Worm (Caenorhabditis elegans) whole organism, L4 larva: ENCODE results near the gene lrch-1.

Experiments
- Y48G9A.11 ChIP-seq: fragments of 200-800 bp; sonication (Bioruptor generic); IDR thresholded peaks from 2 replicates; pipeline ENCODE4 v1.3.6; 2022; ENCODE audit warnings: missing genetic modification reagents, missing genetic modification characterization, missing compliant biosample characterization
- ama-1 ChIP-seq: fragments of 150-350 bp; optimal IDR thresholded peaks from 2 replicates; lab custom pipeline; 2014; ENCODE audit warnings: inconsistent platforms, mixed read lengths
- ceh-62 ChIP-seq: sonication (generic microtip); optimal IDR thresholded peaks from 2 replicates; lab custom pipeline; 2017; ENCODE audit warnings: missing biosample characterization, missing genetic modification characterization
- ctbp-1 ChIP-seq: fragments of 200-800 bp; sonication (Bioruptor generic); IDR thresholded peaks from 2 replicates; pipeline ENCODE4 v1.3.6; 2022; ENCODE audit warnings: missing genetic modification reagents, missing genetic modification characterization, missing compliant biosample characterization
- dpl-1 ChIP-seq: fragments of 150-350 bp; optimal IDR thresholded peaks from 2 replicates; lab custom pipeline; 2014; ENCODE audit warnings: missing biosample characterization, missing genetic modification reagents, missing genetic modification characterization
- nhr-11 ChIP-seq: fragments of 150-350 bp; optimal IDR thresholded peaks from 2 replicates; lab custom pipeline; 2014; ENCODE audit warnings: missing biosample characterization, missing genetic modification characterization
- nhr-28 ChIP-seq: fragments of 150-350 bp; optimal IDR thresholded peaks from 2 replicates; lab custom pipeline; 2014; ENCODE audit warnings: missing biosample characterization, missing genetic modification characterization
- nhr-76 ChIP-seq: fragments of 150-350 bp; optimal IDR thresholded peaks from 2 replicates; lab custom pipeline; 2014; ENCODE audit warnings: missing biosample characterization, missing genetic modification characterization
- snpc-4 ChIP-seq: fragments of 150-350 bp; optimal IDR thresholded peaks from 2 replicates; lab custom pipeline; 2014; ENCODE audit warnings: missing biosample characterization, missing genetic modification characterization
- zag-1 ChIP-seq: fragments of 150-350 bp; optimal IDR thresholded peaks from 2 replicates; lab custom pipeline; 2014; ENCODE audit warnings: missing biosample characterization, missing genetic modification characterization
- ztf-7 ChIP-seq: fragments of 150-350 bp; optimal IDR thresholded peaks from 2 replicates; lab custom pipeline; 2014; ENCODE audit warnings: missing biosample characterization, missing genetic modification characterization

DNA sequence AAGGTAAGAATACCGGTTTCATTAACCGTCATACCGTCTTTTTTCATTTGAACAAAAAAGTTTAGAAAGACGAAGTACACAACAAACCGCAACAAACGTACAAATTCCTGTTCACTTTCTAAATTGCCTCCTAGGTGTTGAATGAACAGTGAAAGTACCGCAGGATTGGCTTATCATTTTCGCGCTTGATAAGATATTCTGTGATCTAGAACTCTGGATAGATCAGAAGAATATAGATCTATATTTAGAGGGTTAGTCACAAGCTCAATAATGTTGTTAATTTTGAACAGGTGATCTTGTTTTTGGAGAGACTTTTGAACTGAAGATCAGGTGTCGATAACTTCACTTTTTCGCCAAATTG lies 38.2 kb upstream of the lrch-1 start:
- TF ChIP-seq Y48G9A.11 (GFP tag; lab: Robert Waterston, UW) (no peak), nhr-28 (tag; lab: Kevin White, UChicago) (no peak), nhr-11 (tag; lab: Kevin White, UChicago) (no peak), ceh-62 (tag; lab: Kevin White, UChicago) (no peak), ama-1 (lab: Kevin White, UChicago) (no peak), dpl-1 (GFP tag; lab: Kevin White, UChicago) (no peak), ctbp-1 (GFP tag; lab: Robert Waterston, UW) (no peak), snpc-4 (tag; lab: Kevin White, UChicago) (no peak), nhr-76 (tag; lab: Kevin White, UChicago) (no peak), ztf-7 (tag; lab: Kevin White, UChicago) (no peak), zag-1 (tag; lab: Kevin White, UChicago) (no peak)
